Fruit fly (Drosophila melanogaster) whole organism, embryonic: ENCODE measurements around the gene dysf.

Source experiments
- Bteb2 ChIP-seq: fragments of 200-800 bp; sonication (Bioruptor generic); optimal IDR thresholded peaks from 2 replicates; lab custom pipeline; 2016; ENCODE audit warnings: missing biosample characterization, missing genetic modification characterization
- CG10321 ChIP-seq: fragments of 200-800 bp; sonication (Bioruptor generic); IDR thresholded peaks from 2 replicates; pipeline ENCODE4 v1.3.6; 2022; ENCODE audit warnings: missing biosample characterization, missing genetic modification characterization
- CG10654 ChIP-seq: fragments of 200-800 bp; sonication (Bioruptor generic); optimal IDR thresholded peaks from 2 replicates; lab custom pipeline; 2016; ENCODE audit warnings: missing biosample characterization, missing genetic modification characterization
- CG11560 ChIP-seq: fragments of 200-800 bp; sonication (Bioruptor generic); IDR thresholded peaks from 3 replicates; pipeline ENCODE4 v1.3.6; 2022; ENCODE audit warnings: missing biosample characterization, missing genetic modification characterization
- CG11723 ChIP-seq: fragments of 200-800 bp; sonication (Bioruptor generic); optimal IDR thresholded peaks from 2 replicates; lab custom pipeline; 2017; ENCODE audit warnings: missing biosample characterization, mild to moderate bottlenecking, missing genetic modification characterization
- CG14710 ChIP-seq: fragments of 200-800 bp; sonication (Bioruptor generic); optimal IDR thresholded peaks from 3 replicates; lab custom pipeline; 2019; ENCODE audit warnings: missing biosample characterization, mild to moderate bottlenecking, missing genetic modification characterization, moderate library complexity
- CG1792 ChIP-seq: fragments of 200-800 bp; sonication (Bioruptor generic); optimal IDR thresholded peaks from 2 replicates; lab custom pipeline; 2016; ENCODE audit warnings: missing biosample characterization, missing genetic modification characterization
- CG32772 ChIP-seq: fragments of 200-800 bp; sonication (Bioruptor generic); IDR thresholded peaks from 2 replicates; pipeline ENCODE4 v1.3.6; 2022; ENCODE audit warnings: missing biosample characterization, missing genetic modification characterization
- CG5180 ChIP-seq: fragments of 200-800 bp; sonication (Bioruptor generic); optimal IDR thresholded peaks from 3 replicates; lab custom pipeline; 2017; ENCODE audit warnings: missing biosample characterization, missing genetic modification characterization, mild to moderate bottlenecking, moderate library complexity, missing genetic modification reagents
- CG6254 ChIP-seq: fragments of 200-800 bp; sonication (Bioruptor generic); optimal IDR thresholded peaks from 3 replicates; lab custom pipeline; 2017; ENCODE audit warnings: mild to moderate bottlenecking, missing biosample characterization, missing genetic modification reagents, missing genetic modification characterization
- CG6765 ChIP-seq: fragments of 200-800 bp; sonication (Bioruptor generic); optimal IDR thresholded peaks from 3 replicates; lab custom pipeline; 2017; ENCODE audit warnings: missing biosample characterization, mild to moderate bottlenecking, missing genetic modification characterization
- CG7839 ChIP-seq: fragments of 200-800 bp; sonication (Bioruptor generic); optimal IDR thresholded peaks from 3 replicates; lab custom pipeline; 2018; ENCODE audit warnings: missing biosample characterization, mild to moderate bottlenecking, missing genetic modification characterization, moderate library complexity
- CG7928 ChIP-seq: fragments of 200-800 bp; sonication (Bioruptor generic); optimal IDR thresholded peaks from 2 replicates; lab custom pipeline; 2017; ENCODE audit warnings: missing biosample characterization, mild to moderate bottlenecking, missing genetic modification characterization
- CG8765 ChIP-seq: fragments of 200-800 bp; sonication (Bioruptor generic); IDR thresholded peaks from 2 replicates; pipeline ENCODE4 v1.3.6; 2022; ENCODE audit warnings: missing biosample characterization, missing genetic modification characterization
- CG8944 ChIP-seq: fragments of 200-800 bp; sonication (Bioruptor generic); optimal IDR thresholded peaks from 3 replicates; lab custom pipeline; 2016; ENCODE audit warnings: missing biosample characterization, missing genetic modification characterization
- Dek ChIP-seq: fragments of 200-800 bp; sonication (Bioruptor generic); optimal IDR thresholded peaks from 3 replicates; lab custom pipeline; 2019; ENCODE audit warnings: missing biosample characterization, mild to moderate bottlenecking, missing genetic modification characterization, moderate library complexity
- Dll ChIP-seq: fragments of 200-800 bp; sonication (Bioruptor generic); IDR thresholded peaks from 4 replicates; pipeline ENCODE4 v1.3.6; 2022; ENCODE audit warnings: missing biosample characterization, missing genetic modification characterization; ENCODE audit not compliant: partially characterized antibody
- Drgx ChIP-seq: fragments of 200-800 bp; sonication (Bioruptor generic); IDR thresholded peaks from 2 replicates; pipeline ENCODE4 v1.3.6; 2022; ENCODE audit warnings: missing biosample characterization, missing genetic modification characterization
- ERR ChIP-seq: fragments of 200-800 bp; sonication (Bioruptor generic); optimal IDR thresholded peaks from 2 replicates; lab custom pipeline; 2016; ENCODE audit warnings: missing biosample characterization, missing genetic modification characterization
- H2.0 ChIP-seq: fragments of 200-800 bp; sonication (Bioruptor generic); IDR thresholded peaks from 2 replicates; pipeline ENCODE4 v1.3.6; 2022; ENCODE audit warnings: missing biosample characterization, missing genetic modification characterization
- HLH4C ChIP-seq: fragments of 200-800 bp; sonication (Bioruptor generic); IDR thresholded peaks from 3 replicates; pipeline ENCODE4 v1.3.6; 2022; ENCODE audit warnings: missing biosample characterization, missing genetic modification characterization; ENCODE audit not compliant: partially characterized antibody
- HmgD ChIP-seq: fragments of 200-800 bp; sonication (Bioruptor generic); optimal IDR thresholded peaks from 3 replicates; lab custom pipeline; 2016; ENCODE audit warnings: missing biosample characterization, missing genetic modification characterization
- Stat92E ChIP-seq, 3 experiments: fragments of >200 bp in 2 of 3; fragments of 200-800 bp in 1 of 3; sonication (Bioruptor generic) in 1 of 3; optimal IDR thresholded peaks; 2 replicates each; lab custom pipeline; 2017 to 2019; ENCODE audit warnings: missing biosample characterization in 3 of 3, missing genetic modification characterization in 3 of 3, mild to moderate bottlenecking in 1 of 3, moderate library complexity in 1 of 3
- ac ChIP-seq: fragments of 200-800 bp; sonication (Bioruptor generic); optimal IDR thresholded peaks from 3 replicates; lab custom pipeline; 2017; ENCODE audit warnings: missing biosample characterization, mild to moderate bottlenecking, missing genetic modification characterization
- ap ChIP-seq: fragments of 200-800 bp; sonication (Bioruptor generic); IDR thresholded peaks from 2 replicates; pipeline ENCODE4 v1.3.6; 2022; ENCODE audit warnings: missing biosample characterization, missing genetic modification characterization
- br ChIP-seq: fragments of >200 bp; optimal IDR thresholded peaks from 2 replicates; lab custom pipeline; 2017
- crc ChIP-seq: fragments of 200-800 bp; sonication (Bioruptor generic); optimal IDR thresholded peaks from 2 replicates; lab custom pipeline; 2016; ENCODE audit warnings: missing biosample characterization, missing genetic modification characterization
- da ChIP-seq: fragments of 200-800 bp; sonication (Bioruptor generic); optimal IDR thresholded peaks from 2 replicates; lab custom pipeline; 2016; ENCODE audit warnings: missing biosample characterization, missing genetic modification characterization
- dati ChIP-seq: fragments of 200-800 bp; sonication (Bioruptor generic); IDR thresholded peaks from 2 replicates; pipeline ENCODE4 v1.3.6; 2022; ENCODE audit warnings: missing biosample characterization, missing genetic modification characterization
- ems ChIP-seq: fragments of 200-800 bp; sonication (Bioruptor generic); optimal IDR thresholded peaks from 3 replicates; lab custom pipeline; 2016; ENCODE audit warnings: missing biosample characterization, missing genetic modification characterization
- en ChIP-seq: fragments of 200-800 bp; sonication (Bioruptor generic); optimal IDR thresholded peaks from 2 replicates; lab custom pipeline; 2016; ENCODE audit warnings: missing biosample characterization, missing genetic modification characterization
- exex ChIP-seq: fragments of 200-800 bp; sonication (Bioruptor generic); optimal IDR thresholded peaks from 4 replicates; lab custom pipeline; 2018; ENCODE audit warnings: missing biosample characterization, mild to moderate bottlenecking, missing genetic modification characterization, moderate library complexity
- gcm2 ChIP-seq: fragments of 200-800 bp; sonication (Bioruptor generic); optimal IDR thresholded peaks from 2 replicates; lab custom pipeline; 2016; ENCODE audit warnings: missing biosample characterization, missing genetic modification characterization
- hbn ChIP-seq: fragments of 200-800 bp; sonication (Bioruptor generic); IDR thresholded peaks from 2 replicates; pipeline ENCODE4 v1.3.6; 2022; ENCODE audit warnings: missing biosample characterization, missing genetic modification characterization; ENCODE audit not compliant: partially characterized antibody
- hkb ChIP-seq, 2 experiments: fragments of 200-800 bp in 1 of 2; fragments of >200 bp in 1 of 2; sonication (Bioruptor generic) in 1 of 2; IDR thresholded peaks in 1 of 2; optimal IDR thresholded peaks in 1 of 2; 2 replicates each; pipeline versions ENCODE4 v1.3.6 to Lab custom; 2017 to 2022; ENCODE audit warnings: missing biosample characterization in 1 of 2, missing genetic modification characterization in 1 of 2
- ken ChIP-seq: fragments of 200-800 bp; sonication (Bioruptor generic); IDR thresholded peaks from 3 replicates; pipeline ENCODE4 v1.3.6; 2022; ENCODE audit warnings: missing biosample characterization, missing genetic modification characterization
- pan ChIP-seq, 4 experiments: fragments of >200 bp in 3 of 4; fragments of 200-800 bp in 1 of 4; sonication (Bioruptor generic) in 1 of 4; optimal IDR thresholded peaks in 3 of 4; IDR thresholded peaks in 1 of 4; 2 replicates each; pipeline versions ENCODE4 v1.3.6 to Lab custom; 2017 to 2022; ENCODE audit warnings: missing biosample characterization in 2 of 4, missing genetic modification characterization in 2 of 4, mixed read lengths in 1 of 4
- peb ChIP-seq: fragments of 200-800 bp; sonication (Bioruptor generic); IDR thresholded peaks from 2 replicates; pipeline ENCODE4 v1.3.6; 2022; ENCODE audit warnings: missing biosample characterization, missing genetic modification characterization
- pum ChIP-seq: fragments of 200-800 bp; sonication (Bioruptor generic); optimal IDR thresholded peaks from 2 replicates; lab custom pipeline; 2016; ENCODE audit warnings: missing biosample characterization, missing genetic modification characterization
- pzg ChIP-seq: fragments of 200-800 bp; sonication (Bioruptor generic); optimal IDR thresholded peaks from 3 replicates; lab custom pipeline; 2018; ENCODE audit warnings: missing biosample characterization, mild to moderate bottlenecking, missing genetic modification characterization, moderate library complexity
- ranshi ChIP-seq: fragments of 200-800 bp; sonication (Bioruptor generic); IDR thresholded peaks from 2 replicates; pipeline ENCODE4 v1.3.6; 2022; ENCODE audit warnings: missing biosample characterization, missing genetic modification characterization
- repo ChIP-seq: fragments of 200-800 bp; sonication (Bioruptor generic); optimal IDR thresholded peaks from 2 replicates; lab custom pipeline; 2016; ENCODE audit warnings: missing biosample characterization, missing genetic modification characterization
- stwl ChIP-seq: fragments of 200-800 bp; sonication (Bioruptor generic); optimal IDR thresholded peaks from 3 replicates; lab custom pipeline; 2018; ENCODE audit warnings: missing biosample characterization, mild to moderate bottlenecking, missing genetic modification characterization, moderate library complexity
- tap ChIP-seq: fragments of 200-800 bp; optimal IDR thresholded peaks from 3 replicates; lab custom pipeline; 2019; ENCODE audit warnings: missing biosample characterization, mild to moderate bottlenecking, missing genetic modification characterization, moderate library complexity
- tin ChIP-seq: fragments of 200-800 bp; sonication (Bioruptor generic); optimal IDR thresholded peaks from 3 replicates; lab custom pipeline; 2016; ENCODE audit warnings: missing biosample characterization, missing genetic modification characterization
- trem ChIP-seq: fragments of 200-800 bp; optimal IDR thresholded peaks from 3 replicates; lab custom pipeline; 2019; ENCODE audit warnings: missing biosample characterization, mild to moderate bottlenecking, missing genetic modification characterization, moderate library complexity
- zen ChIP-seq: fragments of 200-800 bp; sonication (Bioruptor generic); optimal IDR thresholded peaks from 3 replicates; lab custom pipeline; 2018; ENCODE audit warnings: missing biosample characterization, mild to moderate bottlenecking, missing genetic modification characterization, moderate library complexity

dysf gene

DNA sequence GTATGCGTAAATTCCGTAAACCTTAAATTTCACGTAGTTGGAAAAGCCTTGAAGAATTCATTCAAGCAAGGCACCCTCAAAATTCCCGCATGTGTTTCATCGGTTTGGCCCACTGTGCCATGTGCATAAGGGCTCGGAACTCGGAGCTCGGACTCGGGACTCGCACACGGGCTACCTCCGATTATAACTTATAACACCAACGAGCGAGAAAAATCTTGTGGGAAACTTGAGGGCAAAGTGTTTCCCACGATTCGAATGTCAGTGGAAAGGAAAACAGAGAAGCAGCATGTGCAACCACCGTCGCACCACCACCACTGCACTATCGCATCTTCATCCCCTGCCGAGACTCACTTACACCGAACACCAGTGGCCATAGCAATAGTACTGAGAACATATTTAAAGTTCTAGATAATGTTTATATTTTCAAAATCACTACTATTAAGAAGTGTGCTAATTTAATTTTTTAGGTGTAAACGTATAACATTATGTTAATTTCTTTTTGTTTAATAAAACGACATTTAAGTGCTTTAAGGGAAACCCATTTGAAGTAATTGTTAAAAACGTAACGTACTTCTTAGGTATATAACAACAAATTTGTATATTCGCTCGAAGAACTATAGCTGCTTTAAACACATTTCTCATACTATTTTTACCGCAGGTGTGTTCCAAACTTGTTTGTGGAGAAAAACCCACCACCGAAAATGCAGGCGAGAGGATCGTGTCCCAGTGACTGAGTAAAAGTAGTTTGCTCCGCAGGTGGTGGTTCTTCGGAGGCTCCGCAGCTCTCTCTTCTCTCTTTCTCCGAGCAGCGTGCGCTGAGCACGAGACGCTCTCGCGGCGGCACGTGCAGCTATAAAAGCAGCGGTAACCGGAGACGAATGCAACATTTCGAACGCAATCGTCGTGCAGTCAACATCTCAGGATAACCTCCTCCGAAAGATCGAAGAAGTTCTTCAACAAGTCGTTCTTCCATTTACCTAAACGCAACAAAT, 62.1 kb downstream of the dysf start (continued):
- TF ChIP-seq CG7839 (tag; lab: Kevin White, UChicago) = peak; percentile 91
- peak; percentile 82 for TF ChIP-seq en
- peak; percentile 25; the same call in 1 of the 2 replicates for TF ChIP-seq Drgx (GFP tag; lab: Robert Waterston, UW)
- peak; percentile 89 for TF ChIP-seq CG11723 (GFP tag; lab: Kevin White, UChicago)
- TF ChIP-seq tin (GFP tag; lab: Kevin White, UChicago) = peak; percentile 77
- TF ChIP-seq CG7928 (GFP tag; lab: Kevin White, UChicago) = no peak
- TF ChIP-seq Stat92E (GFP tag; optimal IDR thresholded peaks at IDR 0.05; lab: Kevin White, UChicago) = peak in 1 of 3 experiments; percentile 99
- peak; percentile 82 for TF ChIP-seq CG5180
- peak; percentile 39; the same call in 1 of the 2 replicates for TF ChIP-seq ranshi
- TF ChIP-seq da (GFP tag; lab: Kevin White, UChicago) = peak; percentile 22
- peak; percentile 61 for TF ChIP-seq CG32772
- TF ChIP-seq repo (GFP tag; lab: Kevin White, UChicago) = no peak
- peak; percentile 23 for TF ChIP-seq exex
- no peak for TF ChIP-seq Bteb2 (GFP tag; lab: Kevin White, UChicago)
- TF ChIP-seq ken (GFP tag; lab: Robert Waterston, UW) = peak; percentile 54; the same call in 2 of the 3 replicates
- TF ChIP-seq peb (GFP tag; lab: Robert Waterston, UW) = peak; percentile 61
- peak; percentile 51 for TF ChIP-seq ems (GFP tag; lab: Kevin White, UChicago)
- TF ChIP-seq CG10654 (GFP tag; lab: Kevin White, UChicago) = peak; percentile 53
- TF ChIP-seq CG6254 (GFP tag; lab: Kevin White, UChicago) = peak; percentile 95
- no peak for TF ChIP-seq ERR (GFP tag; lab: Kevin White, UChicago)
- peak; percentile 42 for TF ChIP-seq gcm2 (GFP tag; lab: Kevin White, UChicago)
- no peak for TF ChIP-seq Dll (GFP tag; lab: Robert Waterston, UW)
- TF ChIP-seq CG10321 (GFP tag; lab: Robert Waterston, UW) = no peak
- TF ChIP-seq CG8765 (GFP tag; lab: Robert Waterston, UW) = peak; percentile 48
- TF ChIP-seq br (lab: Kevin White, UChicago) = no peak
- no peak for TF ChIP-seq dati (GFP tag; lab: Robert Waterston, UW)
- TF ChIP-seq HLH4C (GFP tag; lab: Robert Waterston, UW) = no peak
- peak; percentile 67 for TF ChIP-seq pum (GFP tag; lab: Kevin White, UChicago)
- TF ChIP-seq stwl = no peak
- no peak for TF ChIP-seq CG6765 (GFP tag; lab: Kevin White, UChicago)
- peak; percentile 71 for TF ChIP-seq ap (GFP tag; lab: Robert Waterston, UW)
- TF ChIP-seq hbn (GFP tag; lab: Robert Waterston, UW) = 0 out of 2 replicates have a peak, but pooled peaks have one; percentile 25
- peak; percentile 97 for TF ChIP-seq zen (tag; lab: Kevin White, UChicago)
- TF ChIP-seq crc (GFP tag; lab: Kevin White, UChicago) = peak; percentile 52
- peak; percentile 96 for TF ChIP-seq trem (tag; lab: Kevin White, UChicago)
- peak; percentile 49; the same call in 1 of the 2 replicates for TF ChIP-seq H2.0 (GFP tag; lab: Robert Waterston, UW)
- peak; percentile 51 for TF ChIP-seq CG1792 (GFP tag; lab: Kevin White, UChicago)
- TF ChIP-seq pan (optimal IDR thresholded peaks at IDR 0.05; lab: Kevin White, UChicago) = no peak
- TF ChIP-seq pan (GFP tag; optimal IDR thresholded peaks at IDR 0.05 in 1 of 2, IDR thresholded peaks at IDR 0.05 in 1 of 2) = peak in 1 of 2 experiments; percentile 29
- TF ChIP-seq hkb (optimal IDR thresholded peaks at IDR 0.05; lab: Kevin White, UChicago) = no peak
- TF ChIP-seq hkb (GFP tag; IDR thresholded peaks at IDR 0.05; lab: Robert Waterston, UW) = no peak; the same call in 1 of the 2 replicates
- peak; percentile 94 for TF ChIP-seq ac (GFP tag; lab: Kevin White, UChicago)
- peak; percentile 88 for TF ChIP-seq tap
- no peak for TF ChIP-seq CG11560
- peak; percentile 98 for TF ChIP-seq CG14710 (tag; lab: Kevin White, UChicago)
- TF ChIP-seq HmgD (GFP tag; lab: Kevin White, UChicago) = no peak
- TF ChIP-seq Dek (tag; lab: Kevin White, UChicago) = peak; percentile 57
- no peak for TF ChIP-seq pzg (GFP tag; lab: Kevin White, UChicago)
- peak; percentile 44 for TF ChIP-seq CG8944 (GFP tag; lab: Kevin White, UChicago)
